Fruit fly (Drosophila melanogaster) whole organism, embryonic: ENCODE data around the gene bab1.
A peak's percentile ranks its signal among the peaks of the same experiment; 100 is the strongest.

Experiments
- ATbp ChIP-seq: fragments of 200-800 bp; sonication (Bioruptor generic); optimal IDR thresholded peaks from 2 replicates; lab custom pipeline; 2017; ENCODE audit warnings: missing biosample characterization, mild to moderate bottlenecking, missing genetic modification characterization, missing genetic modification reagents
- Ada2b ChIP-seq: fragments of 200-800 bp; sonication (Bioruptor generic); IDR thresholded peaks from 2 replicates; pipeline ENCODE4 v1.3.6; 2022; ENCODE audit warnings: missing biosample characterization, missing genetic modification characterization
- B-H1 ChIP-seq: fragments of 200-800 bp; sonication (Bioruptor generic); IDR thresholded peaks from 3 replicates; pipeline ENCODE4 v1.3.6; 2022; ENCODE audit warnings: missing biosample characterization, missing genetic modification characterization
- CG10321 ChIP-seq: fragments of 200-800 bp; sonication (Bioruptor generic); IDR thresholded peaks from 2 replicates; pipeline ENCODE4 v1.3.6; 2022; ENCODE audit warnings: missing biosample characterization, missing genetic modification characterization
- CG10543 ChIP-seq: fragments of 200-800 bp; sonication (Bioruptor generic); optimal IDR thresholded peaks from 3 replicates; lab custom pipeline; 2017; ENCODE audit warnings: missing biosample characterization, mild to moderate bottlenecking, missing genetic modification characterization, moderate library complexity
- CG10979 ChIP-seq: fragments of 200-800 bp; sonication (Bioruptor generic); optimal IDR thresholded peaks from 2 replicates; lab custom pipeline; 2018; ENCODE audit warnings: missing biosample characterization, mild to moderate bottlenecking, missing genetic modification characterization, moderate library complexity
- CG12659 ChIP-seq: fragments of 200-800 bp; sonication (Bioruptor generic); optimal IDR thresholded peaks from 3 replicates; lab custom pipeline; 2017; ENCODE audit warnings: mild to moderate bottlenecking, missing biosample characterization, missing genetic modification reagents, missing genetic modification characterization
- CG16779 ChIP-seq: fragments of 200-800 bp; sonication (Bioruptor generic); IDR thresholded peaks from 2 replicates; pipeline ENCODE4 v1.3.6; 2022; ENCODE audit warnings: missing biosample characterization, missing genetic modification characterization
- CG1792 ChIP-seq: fragments of 200-800 bp; sonication (Bioruptor generic); optimal IDR thresholded peaks from 2 replicates; lab custom pipeline; 2016; ENCODE audit warnings: missing biosample characterization, missing genetic modification characterization
- CG31365 ChIP-seq: fragments of 200-800 bp; sonication (Bioruptor generic); optimal IDR thresholded peaks from 2 replicates; lab custom pipeline; 2018; ENCODE audit warnings: missing biosample characterization, mild to moderate bottlenecking, missing genetic modification characterization
- CG31441 ChIP-seq: fragments of 200-800 bp; sonication (Bioruptor generic); IDR thresholded peaks from 2 replicates; pipeline ENCODE4 v1.3.6; 2022; ENCODE audit warnings: missing biosample characterization, missing genetic modification characterization
- CG3281 ChIP-seq: fragments of 200-800 bp; sonication (Bioruptor generic); optimal IDR thresholded peaks from 3 replicates; lab custom pipeline; 2017; ENCODE audit warnings: missing biosample characterization, mild to moderate bottlenecking, missing genetic modification characterization
- CG34376 ChIP-seq: fragments of 200-800 bp; sonication (Bioruptor generic); optimal IDR thresholded peaks from 2 replicates; lab custom pipeline; 2018; ENCODE audit warnings: missing biosample characterization, mild to moderate bottlenecking, missing genetic modification characterization
- CG6175 ChIP-seq: fragments of 200-800 bp; sonication (Bioruptor generic); IDR thresholded peaks from 3 replicates; pipeline ENCODE4 v1.3.6; 2022; ENCODE audit warnings: missing biosample characterization, missing genetic modification characterization
- CG6254 ChIP-seq: fragments of 200-800 bp; sonication (Bioruptor generic); optimal IDR thresholded peaks from 3 replicates; lab custom pipeline; 2017; ENCODE audit warnings: mild to moderate bottlenecking, missing biosample characterization, missing genetic modification reagents, missing genetic modification characterization
- CG7987 ChIP-seq: fragments of 200-800 bp; sonication (Bioruptor generic); optimal IDR thresholded peaks from 2 replicates; lab custom pipeline; 2018; ENCODE audit warnings: missing biosample characterization, mild to moderate bottlenecking, missing genetic modification characterization, moderate library complexity
- CG8924 ChIP-seq: fragments of 200-800 bp; optimal IDR thresholded peaks from 3 replicates; lab custom pipeline; 2019; ENCODE audit warnings: missing biosample characterization, mild to moderate bottlenecking, missing genetic modification characterization, moderate library complexity
- CG9437 ChIP-seq: fragments of 200-800 bp; sonication (Bioruptor generic); optimal IDR thresholded peaks from 2 replicates; lab custom pipeline; 2018; ENCODE audit warnings: missing biosample characterization, mild to moderate bottlenecking, missing genetic modification characterization
- CG9727 ChIP-seq: fragments of 200-800 bp; sonication (Bioruptor generic); optimal IDR thresholded peaks from 3 replicates; lab custom pipeline; 2017; ENCODE audit warnings: missing biosample characterization, mild to moderate bottlenecking, missing genetic modification characterization
- Doc3 ChIP-seq: fragments of 200-800 bp; sonication (Bioruptor generic); IDR thresholded peaks from 3 replicates; pipeline ENCODE4 v1.3.6; 2022; ENCODE audit warnings: missing biosample characterization, missing genetic modification characterization; ENCODE audit not compliant: partially characterized antibody
- E2f2 ChIP-seq: fragments of 200-800 bp; sonication (Bioruptor generic); IDR thresholded peaks from 2 replicates; pipeline ENCODE4 v1.3.6; 2022; ENCODE audit warnings: missing biosample characterization, missing genetic modification characterization
- Elba2 ChIP-seq: fragments of 200-800 bp; sonication (Bioruptor generic); optimal IDR thresholded peaks from 3 replicates; lab custom pipeline; 2016; ENCODE audit warnings: missing biosample characterization, missing genetic modification characterization
- Hr78 ChIP-seq, 2 experiments: fragments of 200-800 bp in 1 of 2; fragments of >200 bp in 1 of 2; sonication (Bioruptor generic) in 1 of 2; optimal IDR thresholded peaks; 2 replicates each; lab custom pipeline; 2017 to 2019; ENCODE audit warnings: missing biosample characterization in 2 of 2, missing genetic modification characterization in 2 of 2, mild to moderate bottlenecking in 1 of 2, moderate library complexity in 1 of 2
- Lpt ChIP-seq: fragments of >200 bp; optimal IDR thresholded peaks from 2 replicates; lab custom pipeline; 2018; ENCODE audit warnings: missing biosample characterization, missing genetic modification characterization
- NfI ChIP-seq: fragments of 200-800 bp; sonication (Bioruptor generic); optimal IDR thresholded peaks from 3 replicates; lab custom pipeline; 2018; ENCODE audit warnings: missing biosample characterization, mild to moderate bottlenecking, missing genetic modification characterization, moderate library complexity
- Ravus ChIP-seq: fragments of 200-800 bp; sonication (Bioruptor generic); IDR thresholded peaks from 2 replicates; pipeline ENCODE4 v1.3.6; 2022; ENCODE audit warnings: missing biosample characterization, missing genetic modification characterization
- Rx ChIP-seq: fragments of 200-800 bp; sonication (Bioruptor generic); IDR thresholded peaks from 2 replicates; pipeline ENCODE4 v1.3.6; 2022; ENCODE audit warnings: missing biosample characterization, missing genetic modification characterization
- Taf1 ChIP-seq: fragments of 200-800 bp; sonication (Bioruptor generic); IDR thresholded peaks from 2 replicates; pipeline ENCODE4 v1.3.6; 2022; ENCODE audit warnings: missing biosample characterization, missing genetic modification characterization
- bcd ChIP-seq: fragments of 200-800 bp; sonication (Bioruptor generic); optimal IDR thresholded peaks from 2 replicates; lab custom pipeline; 2017; ENCODE audit warnings: missing biosample characterization, mild to moderate bottlenecking, missing genetic modification characterization
- cas ChIP-seq: fragments of 200-800 bp; sonication (Bioruptor generic); IDR thresholded peaks from 2 replicates; pipeline ENCODE4 v1.3.6; 2022; ENCODE audit warnings: missing biosample characterization, missing genetic modification characterization
- crc ChIP-seq: fragments of 200-800 bp; sonication (Bioruptor generic); optimal IDR thresholded peaks from 2 replicates; lab custom pipeline; 2016; ENCODE audit warnings: missing biosample characterization, missing genetic modification characterization
- disco-r ChIP-seq: fragments of 200-800 bp; sonication (Bioruptor generic); optimal IDR thresholded peaks from 2 replicates; lab custom pipeline; 2016; ENCODE audit warnings: missing biosample characterization, missing genetic modification characterization
- ems ChIP-seq: fragments of 200-800 bp; sonication (Bioruptor generic); optimal IDR thresholded peaks from 3 replicates; lab custom pipeline; 2016; ENCODE audit warnings: missing biosample characterization, missing genetic modification characterization
- exex ChIP-seq: fragments of 200-800 bp; sonication (Bioruptor generic); optimal IDR thresholded peaks from 4 replicates; lab custom pipeline; 2018; ENCODE audit warnings: missing biosample characterization, mild to moderate bottlenecking, missing genetic modification characterization, moderate library complexity
- fu2 ChIP-seq: fragments of 200-800 bp; sonication (Bioruptor generic); optimal IDR thresholded peaks from 2 replicates; lab custom pipeline; 2016; ENCODE audit warnings: missing biosample characterization, missing genetic modification characterization
- grau ChIP-seq: fragments of 200-800 bp; optimal IDR thresholded peaks from 3 replicates; lab custom pipeline; 2019; ENCODE audit warnings: missing biosample characterization, mild to moderate bottlenecking, missing genetic modification characterization, moderate library complexity
- hkb ChIP-seq, 2 experiments: fragments of 200-800 bp in 1 of 2; fragments of >200 bp in 1 of 2; sonication (Bioruptor generic) in 1 of 2; IDR thresholded peaks in 1 of 2; optimal IDR thresholded peaks in 1 of 2; 2 replicates each; pipeline versions ENCODE4 v1.3.6 to Lab custom; 2017 to 2022; ENCODE audit warnings: missing biosample characterization in 1 of 2, missing genetic modification characterization in 1 of 2
- hth ChIP-seq: fragments of >200 bp; optimal IDR thresholded peaks from 2 replicates; lab custom pipeline; 2017; ENCODE audit warnings: inconsistent platforms
- kay ChIP-seq: fragments of 200-800 bp; sonication (Bioruptor generic); optimal IDR thresholded peaks from 2 replicates; lab custom pipeline; 2016; ENCODE audit warnings: missing biosample characterization, missing genetic modification characterization
- luna ChIP-seq: fragments of 200-800 bp; sonication (Bioruptor generic); optimal IDR thresholded peaks from 2 replicates; lab custom pipeline; 2016; ENCODE audit warnings: missing biosample characterization, missing genetic modification characterization
- mld ChIP-seq: fragments of 200-800 bp; sonication (Bioruptor generic); IDR thresholded peaks from 3 replicates; pipeline ENCODE4 v1.3.6; 2022; ENCODE audit warnings: missing biosample characterization, missing genetic modification characterization; ENCODE audit not compliant: partially characterized antibody
- onecut ChIP-seq: fragments of 200-800 bp; sonication (Bioruptor generic); IDR thresholded peaks from 2 replicates; pipeline ENCODE4 v1.3.6; 2022; ENCODE audit warnings: missing biosample characterization, missing genetic modification characterization
- psq ChIP-seq: fragments of 200-800 bp; sonication (Bioruptor generic); optimal IDR thresholded peaks from 2 replicates; lab custom pipeline; 2017; ENCODE audit warnings: missing biosample characterization, missing genetic modification characterization
- pum ChIP-seq: fragments of 200-800 bp; sonication (Bioruptor generic); optimal IDR thresholded peaks from 2 replicates; lab custom pipeline; 2016; ENCODE audit warnings: missing biosample characterization, missing genetic modification characterization
- run ChIP-seq: fragments of 200-800 bp; sonication (Bioruptor generic); optimal IDR thresholded peaks from 3 replicates; lab custom pipeline; 2018; ENCODE audit warnings: missing biosample characterization, mild to moderate bottlenecking, missing genetic modification characterization
- sens ChIP-seq: fragments of 200-800 bp; sonication (Bioruptor generic); peaks from one replicate; lab custom pipeline; 2016; ENCODE audit warnings: missing biosample characterization, missing genetic modification characterization
- sr ChIP-seq: fragments of 200-800 bp; sonication (Bioruptor generic); IDR thresholded peaks from 3 replicates; pipeline ENCODE4 v1.3.6; 2022; ENCODE audit warnings: missing biosample characterization, missing genetic modification characterization
- stc ChIP-seq: fragments of 200-800 bp; sonication (Bioruptor generic); IDR thresholded peaks from 2 replicates; pipeline ENCODE4 v1.3.6; 2022; ENCODE audit warnings: missing biosample characterization, missing genetic modification characterization
- sug ChIP-seq: fragments of 200-800 bp; optimal IDR thresholded peaks from 2 replicates; lab custom pipeline; 2019; ENCODE audit warnings: missing biosample characterization, mild to moderate bottlenecking, missing genetic modification characterization, moderate library complexity
- trh ChIP-seq: fragments of 200-800 bp; sonication (Bioruptor generic); optimal IDR thresholded peaks from 2 replicates; lab custom pipeline; 2016; ENCODE audit warnings: missing biosample characterization, missing genetic modification characterization

The bab1 gene

dm6 chr3L:1030908-1031545 lies 69.9 kb downstream of the bab1 start (continued):
- TF ChIP-seq CG6254 (no peak), Ada2b (GFP tag; lab: Robert Waterston, UW) (peak; percentile 40; the same call in 1 of the 2 replicates), hth (lab: Kevin White, UChicago) (no peak), B-H1 (no peak), NfI (no peak), CG6175 (GFP tag; lab: Robert Waterston, UW) (no peak), CG3281 (no peak), ATbp (GFP tag; lab: Kevin White, UChicago) (no peak), CG7987 (GFP tag; lab: Kevin White, UChicago) (no peak), CG16779 (GFP tag; lab: Robert Waterston, UW) (no peak), disco-r (GFP tag; lab: Kevin White, UChicago) (no peak), ems (no peak), exex (tag; lab: Kevin White, UChicago) (peak; percentile 86), Lpt (GFP tag; lab: Kevin White, UChicago) (no peak), CG31441 (0 out of 2 replicates have a peak, but pooled peaks have one; percentile 41), crc (GFP tag; lab: Kevin White, UChicago) (no peak), hkb (optimal IDR thresholded peaks at IDR 0.05; lab: Kevin White, UChicago) (no peak), hkb (GFP tag; IDR thresholded peaks at IDR 0.05; lab: Robert Waterston, UW) (peak; percentile 35; the same call in 1 of the 2 replicates), CG9727 (GFP tag; lab: Kevin White, UChicago) (peak; percentile 28), bcd (GFP tag; lab: Kevin White, UChicago) (peak; percentile 9), CG31365 (tag; lab: Kevin White, UChicago) (no peak), Hr78 (GFP tag; optimal IDR thresholded peaks at IDR 0.05; lab: Kevin White, UChicago) (no peak), CG8924 (tag; lab: Kevin White, UChicago) (peak; percentile 26), psq (GFP tag; lab: Kevin White, UChicago) (no peak), kay (GFP tag; lab: Kevin White, UChicago) (peak; percentile 24), trh (GFP tag; lab: Kevin White, UChicago) (no peak), grau (tag; lab: Kevin White, UChicago) (peak; percentile 26), Taf1 (GFP tag; lab: Robert Waterston, UW) (no peak), fu2 (GFP tag; lab: Kevin White, UChicago) (no peak), pum (no peak), E2f2 (0 out of 2 replicates have a peak, but pooled peaks have one; percentile 38), luna (GFP tag; lab: Kevin White, UChicago) (no peak), mld (GFP tag; lab: Robert Waterston, UW) (no peak), sug (tag; lab: Kevin White, UChicago) (peak; percentile 98), Elba2 (GFP tag; lab: Kevin White, UChicago) (no peak), CG10543 (GFP tag; lab: Kevin White, UChicago) (peak; percentile 44), CG12659 (GFP tag; lab: Kevin White, UChicago) (peak; percentile 16), sens (GFP tag; lab: Kevin White, UChicago) (peak; percentile 53), Doc3 (GFP tag; lab: Robert Waterston, UW) (no peak), onecut (peak; percentile 41; the same call in 1 of the 2 replicates), run (tag; lab: Kevin White, UChicago) (no peak), cas (no peak), CG10321 (no peak), Rx (peak; percentile 30; the same call in 1 of the 2 replicates), stc (no peak), CG9437 (GFP tag; lab: Kevin White, UChicago) (no peak), Ravus (no peak), sr (GFP tag; lab: Robert Waterston, UW) (no peak), CG1792 (GFP tag; lab: Kevin White, UChicago) (no peak), CG10979 (no peak), CG34376 (GFP tag; lab: Kevin White, UChicago) (peak; percentile 56)
